Worm (Caenorhabditis elegans): ENCODE measurements around the gene mrps-21.
A peak's percentile ranks its signal among the peaks of the same experiment; 100 is the strongest.

mrps-21 gene

ce11 chrIV:4660151-4661041 is 1.1 kb upstream of the mrps-21 start, which contains the start of the genes F29B9.11 and jmjd-1.2 (continued):
- TF ChIP-seq lir-1 (GFP tag; conservative IDR thresholded peaks at IDR 0.05) = peak; percentile 80
- no peak for TF ChIP-seq mel-28 (tag; optimal IDR thresholded peaks at IDR 0.05; ENCODE audit: borderline replicate concordance)
- TF ChIP-seq nhr-80 (tag; optimal IDR thresholded peaks at IDR 0.05) = peak; percentile 68
- peak; percentile 61; the same call in 1 of the 2 replicates for TF ChIP-seq B0019.2 (GFP tag; conservative IDR thresholded peaks at IDR 0.05)
- TF ChIP-seq Y79H2A.3 (GFP tag; conservative IDR thresholded peaks at IDR 0.05) = 0 out of 2 replicates have a peak, but pooled peaks have one; percentile 60
- TF ChIP-seq Y53G8AR.9 (GFP tag; conservative IDR thresholded peaks at IDR 0.05) = peak; percentile 89
- TF ChIP-seq ztf-26 (tag; optimal IDR thresholded peaks at IDR 0.05) = peak; percentile 81
- peak; percentile 50 for TF ChIP-seq xnd-1 (tag; optimal IDR thresholded peaks at IDR 0.05)
- peak; percentile 63 for TF ChIP-seq B0035.1 (tag; optimal IDR thresholded peaks at IDR 0.05)
- peak; percentile 98 for TF ChIP-seq attf-5 (GFP tag; optimal IDR thresholded peaks at IDR 0.05)
- no peak for TF ChIP-seq dpl-1 (GFP tag; optimal IDR thresholded peaks at IDR 0.05)
- TF ChIP-seq egl-44 (GFP tag; IDR thresholded peaks at IDR 0.05) = peak; percentile 61; the same call in 1 of the 2 replicates
- TF ChIP-seq nfya-2 (GFP tag; IDR thresholded peaks at IDR 0.05) = no peak
- TF ChIP-seq egl-18 (GFP tag; IDR thresholded peaks at IDR 0.05) = no peak
- no peak for TF ChIP-seq lag-1 (GFP tag; IDR thresholded peaks at IDR 0.05)
- TF ChIP-seq tbx-9 (tag; optimal IDR thresholded peaks at IDR 0.05; ENCODE audit: borderline replicate concordance) = no peak
- no peak for TF ChIP-seq F10E7.11 (tag; optimal IDR thresholded peaks at IDR 0.05)
- TF ChIP-seq ceh-100 (GFP tag; IDR thresholded peaks at IDR 0.05) = peak; percentile 99
- peak; percentile 85 for TF ChIP-seq bed-2 (GFP tag; IDR thresholded peaks at IDR 0.05)
- peak; percentile 76 for TF ChIP-seq aptf-2 (GFP tag; conservative IDR thresholded peaks at IDR 0.05)
- TF ChIP-seq ets-4 (GFP tag; optimal IDR thresholded peaks at IDR 0.05) = no peak
- 0 out of 2 replicates have a peak, but pooled peaks have one; percentile 30 for TF ChIP-seq ztf-25 (GFP tag; IDR thresholded peaks at IDR 0.05)
- TF ChIP-seq hlh-12 (tag; optimal IDR thresholded peaks at IDR 0.05) = no peak
- peak; percentile 40 for TF ChIP-seq die-1 (tag; optimal IDR thresholded peaks at IDR 0.05)
- TF ChIP-seq sdz-38 (tag; optimal IDR thresholded peaks at IDR 0.05) = no peak
- no peak for TF ChIP-seq snpc-1.1 (tag; optimal IDR thresholded peaks at IDR 0.05; ENCODE audit: insufficient read depth)
- peak; percentile 76; the same call in 1 of the 2 replicates for TF ChIP-seq zfh-2 (GFP tag; conservative IDR thresholded peaks at IDR 0.05)
- TF ChIP-seq fkh-3 (tag; optimal IDR thresholded peaks at IDR 0.05) = no peak
- TF ChIP-seq ztf-3 (GFP tag; optimal IDR thresholded peaks at IDR 0.05) = peak; percentile 28
- TF ChIP-seq ceh-79 (tag; optimal IDR thresholded peaks at IDR 0.05) = no peak
- TF ChIP-seq Y56A3A.18 (GFP tag; IDR thresholded peaks at IDR 0.05) = no peak
- TF ChIP-seq snpc-3.4 (tag; optimal IDR thresholded peaks at IDR 0.05) = peak; percentile 84
- TF ChIP-seq C06A6.2 (GFP tag; conservative IDR thresholded peaks at IDR 0.05) = peak; percentile 77
- TF ChIP-seq rcor-1 (GFP tag; IDR thresholded peaks at IDR 0.05) = peak; percentile 86
- no peak for TF ChIP-seq F39B2.1 (GFP tag; IDR thresholded peaks at IDR 0.05)

ce11 chrIV:4658702-4659101 is 615 bp downstream of the mrps-21 start:
- TF ChIP-seq madf-6 (GFP tag; IDR thresholded peaks at IDR 0.05) (peak; percentile 24; the same call in 1 of the 2 replicates), F37B4.10 (GFP tag; IDR thresholded peaks at IDR 0.05) (0 out of 2 replicates have a peak, but pooled peaks have one; percentile 84), zfh-2 (GFP tag; conservative IDR thresholded peaks at IDR 0.05) (peak; percentile 50), F33H1.4 (GFP tag; IDR thresholded peaks at IDR 0.05) (peak; percentile 70), egrh-3 (GFP tag; IDR thresholded peaks at IDR 0.05) (peak; percentile 51; the same call in 1 of the 2 replicates), C17E4.6 (GFP tag; IDR thresholded peaks at IDR 0.05) (peak; percentile 53; the same call in 1 of the 2 replicates), ceh-91 (GFP tag; IDR thresholded peaks at IDR 0.05) (peak; percentile 9; the same call in 1 of the 2 replicates), lsl-1 (GFP tag; optimal IDR thresholded peaks at IDR 0.05) (peak; percentile 23), ceh-100 (GFP tag; IDR thresholded peaks at IDR 0.05) (0 out of 2 replicates have a peak, but pooled peaks have one; percentile 10), ztf-25 (GFP tag; IDR thresholded peaks at IDR 0.05) (0 out of 2 replicates have a peak, but pooled peaks have one; percentile 52), hsf-1 (GFP tag; IDR thresholded peaks at IDR 0.05) (peak; percentile 37; the same call in 1 of the 2 replicates)
